Worm (Caenorhabditis elegans) whole organism, L1 larva: ENCODE measurements around the gene nrsn-1.
A peak's percentile ranks its signal among the peaks of the same experiment; 100 is the strongest.

Experiments used
- aha-1 ChIP-seq: fragments of 150-350 bp; optimal IDR thresholded peaks from 2 replicates; lab custom pipeline; 2014; ENCODE audit warnings: missing biosample characterization, missing genetic modification characterization
- dpl-1 ChIP-seq, 3 experiments: fragments of 150-350 bp in 2 of 3; sonication (generic microtip) in 1 of 3; optimal IDR thresholded peaks; 2 replicates each; lab custom pipeline; 2014 to 2017; ENCODE audit warnings: missing biosample characterization in 3 of 3, missing genetic modification characterization in 3 of 3, missing genetic modification reagents in 3 of 3
- efl-1 ChIP-seq, 4 experiments: fragments of 150-350 bp; optimal IDR thresholded peaks in 3 of 4; peaks in 1 of 4; 1 replicate in 1 of 4; 2 replicates in 3 of 4; lab custom pipeline; 2014; ENCODE audit warnings: missing biosample characterization in 2 of 4, missing genetic modification characterization in 2 of 4, missing genetic modification reagents in 2 of 4
- egl-13 ChIP-seq: sonication (generic microtip); optimal IDR thresholded peaks from 2 replicates; lab custom pipeline; 2016; ENCODE audit warnings: missing genotype, missing genetic modification reagents, missing genetic modification characterization, missing compliant biosample characterization
- elt-3 ChIP-seq, 6 experiments: fragments of 150-350 bp in 1 of 6; sonication (generic microtip); optimal IDR thresholded peaks; 2 replicates each; lab custom pipeline; 2017 to 2018; ENCODE audit warnings: missing biosample characterization in 6 of 6, missing genetic modification characterization in 6 of 6, inconsistent platforms in 1 of 6
- fkh-10 ChIP-seq: sonication (generic microtip); optimal IDR thresholded peaks from 2 replicates; lab custom pipeline; 2017; ENCODE audit warnings: missing biosample characterization, missing genetic modification reagents, missing genetic modification characterization
- fkh-4 ChIP-seq: sonication (generic microtip); optimal IDR thresholded peaks from 2 replicates; lab custom pipeline; 2016; ENCODE audit warnings: missing compliant biosample characterization, missing genetic modification characterization, borderline replicate concordance
- fos-1 ChIP-seq: fragments of 150-350 bp; optimal IDR thresholded peaks from 2 replicates; lab custom pipeline; 2014; ENCODE audit warnings: missing biosample characterization, missing genetic modification characterization
- grh-1 ChIP-seq: fragments of 200-800 bp; sonication (Bioruptor generic); IDR thresholded peaks from 2 replicates; pipeline ENCODE4 v1.3.6; 2022; ENCODE audit warnings: missing genetic modification reagents, missing genetic modification characterization, missing compliant biosample characterization
- hlh-4 ChIP-seq: sonication (generic microtip); optimal IDR thresholded peaks from 2 replicates; lab custom pipeline; 2016; ENCODE audit warnings: mild to moderate bottlenecking, missing genetic modification characterization, missing compliant biosample characterization
- hpl-2 ChIP-seq: fragments of 150-350 bp; optimal IDR thresholded peaks from 2 replicates; lab custom pipeline; 2014; ENCODE audit warnings: missing biosample characterization, missing genetic modification reagents, missing genetic modification characterization
- lin-14 ChIP-seq: fragments of 200-800 bp; sonication (Bioruptor generic); optimal IDR thresholded peaks from 2 replicates; lab custom pipeline; 2018; ENCODE audit warnings: mild to moderate bottlenecking, missing genetic modification characterization, moderate library complexity, missing compliant biosample characterization
- lin-15B ChIP-seq: fragments of 150-350 bp; sonication (generic microtip); optimal IDR thresholded peaks from 3 replicates; lab custom pipeline; 2014; ENCODE audit warnings: missing biosample characterization, missing genetic modification characterization
- lin-35 ChIP-seq, 2 experiments: fragments of 150-350 bp; optimal IDR thresholded peaks; 2 replicates each; lab custom pipeline; 2014; ENCODE audit warnings: missing biosample characterization in 2 of 2, missing genetic modification characterization in 2 of 2, missing genetic modification reagents in 2 of 2
- lin-39 ChIP-seq: fragments of 150-350 bp; optimal IDR thresholded peaks from 2 replicates; lab custom pipeline; 2014; ENCODE audit warnings: missing biosample characterization, missing genetic modification reagents, missing genetic modification characterization
- lsy-2 ChIP-seq, 2 experiments: fragments of 150-350 bp; optimal IDR thresholded peaks; 2 replicates each; lab custom pipeline; 2014; ENCODE audit warnings: missing biosample characterization in 2 of 2, missing genetic modification characterization in 2 of 2
- mdl-1 ChIP-seq, 2 experiments: fragments of 150-350 bp; optimal IDR thresholded peaks; 2 replicates each; lab custom pipeline; 2014 to 2017; ENCODE audit warnings: missing biosample characterization in 2 of 2, missing genetic modification characterization in 2 of 2, inconsistent platforms in 1 of 2
- nhr-19 ChIP-seq: fragments of 200-800 bp; sonication (Bioruptor generic); conservative IDR thresholded peaks from 2 replicates; pipeline ENCODE4 v1.3.6; 2022; ENCODE audit warnings: missing genetic modification characterization, missing compliant biosample characterization
- nhr-20 ChIP-seq: sonication (generic microtip); optimal IDR thresholded peaks from 2 replicates; lab custom pipeline; 2016; ENCODE audit warnings: mild to moderate bottlenecking, missing genetic modification characterization, missing compliant biosample characterization
- nhr-28 ChIP-seq: fragments of 150-350 bp; optimal IDR thresholded peaks from 2 replicates; lab custom pipeline; 2014; ENCODE audit warnings: missing biosample characterization, missing genetic modification characterization
- nhr-47 ChIP-seq: sonication (generic microtip); optimal IDR thresholded peaks from 2 replicates; lab custom pipeline; 2016; ENCODE audit warnings: mild to moderate bottlenecking, missing genetic modification characterization, moderate library complexity, missing compliant biosample characterization
- nhr-71 ChIP-seq: sonication (generic microtip); optimal IDR thresholded peaks from 2 replicates; lab custom pipeline; 2016; ENCODE audit warnings: mild to moderate bottlenecking, missing genetic modification characterization, moderate library complexity, missing compliant biosample characterization
- nhr-85 ChIP-seq: sonication (generic microtip); peaks from one replicate; lab custom pipeline; 2016; ENCODE audit warnings: missing genetic modification characterization, inconsistent platforms, missing compliant biosample characterization
- nhr-90 ChIP-seq: sonication (generic microtip); optimal IDR thresholded peaks from 2 replicates; lab custom pipeline; 2016; ENCODE audit warnings: mild to moderate bottlenecking, missing genetic modification characterization, missing compliant biosample characterization; ENCODE audit not compliant: poor library complexity
- pag-3 ChIP-seq: sonication (generic microtip); optimal IDR thresholded peaks from 2 replicates; lab custom pipeline; 2017; ENCODE audit warnings: missing genetic modification characterization, mild to moderate bottlenecking, missing compliant biosample characterization, antibody characterized with exemption, borderline replicate concordance; ENCODE audit not compliant: insufficient read depth
- rnt-1 ChIP-seq: sonication (generic microtip); optimal IDR thresholded peaks from 2 replicates; lab custom pipeline; 2016; ENCODE audit warnings: mild to moderate bottlenecking, missing genetic modification characterization, moderate library complexity, missing compliant biosample characterization
- snu-23 ChIP-seq: sonication (generic microtip); optimal IDR thresholded peaks from 2 replicates; lab custom pipeline; 2016; ENCODE audit warnings: missing genetic modification characterization, missing compliant biosample characterization
- swsn-7 ChIP-seq: sonication (generic microtip); optimal IDR thresholded peaks from 2 replicates; lab custom pipeline; 2016; ENCODE audit warnings: missing genetic modification characterization, missing compliant biosample characterization
- tbx-2 ChIP-seq: sonication (generic microtip); optimal IDR thresholded peaks from 2 replicates; lab custom pipeline; 2016; ENCODE audit warnings: missing genetic modification characterization, missing compliant biosample characterization
- unc-130 ChIP-seq: fragments of 150-350 bp; optimal IDR thresholded peaks from 2 replicates; lab custom pipeline; 2017; ENCODE audit warnings: missing biosample characterization, missing genetic modification characterization, inconsistent platforms
- unc-30 ChIP-seq: sonication (generic microtip); optimal IDR thresholded peaks from 2 replicates; lab custom pipeline; 2017; ENCODE audit warnings: missing biosample characterization, missing genetic modification characterization
- unc-98 ChIP-seq: fragments of 200-800 bp; sonication (Bioruptor generic); IDR thresholded peaks from 2 replicates; pipeline ENCODE4 v1.3.6; 2022; ENCODE audit warnings: missing genetic modification characterization, missing compliant biosample characterization
- vab-15 ChIP-seq: sonication (generic microtip); optimal IDR thresholded peaks from 2 replicates; lab custom pipeline; 2017; ENCODE audit warnings: missing genotype, mild to moderate bottlenecking, missing genetic modification characterization, missing compliant biosample characterization
- ztf-4 ChIP-seq: fragments of 150-350 bp; optimal IDR thresholded peaks from 2 replicates; lab custom pipeline; 2014; ENCODE audit warnings: missing biosample characterization, missing genetic modification characterization

The nrsn-1 gene

DNA sequence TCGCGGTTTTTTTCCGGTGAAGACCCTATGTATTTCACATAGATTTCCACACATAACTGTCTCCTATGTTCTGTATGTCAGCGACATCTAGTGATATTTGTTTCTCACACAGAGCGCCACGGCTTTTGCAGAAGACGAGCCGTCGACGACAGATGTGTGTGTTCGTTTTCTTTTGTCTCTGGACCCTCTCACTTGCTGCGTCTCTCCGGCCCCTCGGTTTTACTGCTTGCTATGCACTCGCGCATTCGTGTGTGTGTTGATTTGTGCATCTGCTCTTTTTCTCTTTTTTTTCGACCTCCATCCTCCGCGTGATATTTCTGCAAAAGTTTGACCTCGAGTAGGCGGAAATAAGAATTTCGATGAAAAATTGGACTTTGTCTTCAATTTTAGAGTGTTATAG lies 27.0 kb downstream of the nrsn-1 start (continued):
- TF ChIP-seq efl-1 (optimal IDR thresholded peaks at IDR 0.05; lab: Kevin White, UChicago) (peak; percentile 7 to 23), efl-1 (GFP tag; optimal IDR thresholded peaks at IDR 0.05 in 1 of 2; lab: Kevin White, UChicago) (peak; percentile 8 to 10), nhr-47 (tag; lab: Kevin White, UChicago) (peak; percentile 30), unc-30 (tag; lab: Kevin White, UChicago) (no peak), nhr-90 (no peak), hpl-2 (GFP tag; lab: Kevin White, UChicago) (no peak), nhr-20 (no peak), dpl-1 (GFP tag; optimal IDR thresholded peaks at IDR 0.05; lab: Kevin White, UChicago) (peak in 1 of 3 experiments; percentile 11), lin-35 (GFP tag; optimal IDR thresholded peaks at IDR 0.05; lab: Kevin White, UChicago) (peak in 1 of 2 experiments; percentile 21)

DNA sequence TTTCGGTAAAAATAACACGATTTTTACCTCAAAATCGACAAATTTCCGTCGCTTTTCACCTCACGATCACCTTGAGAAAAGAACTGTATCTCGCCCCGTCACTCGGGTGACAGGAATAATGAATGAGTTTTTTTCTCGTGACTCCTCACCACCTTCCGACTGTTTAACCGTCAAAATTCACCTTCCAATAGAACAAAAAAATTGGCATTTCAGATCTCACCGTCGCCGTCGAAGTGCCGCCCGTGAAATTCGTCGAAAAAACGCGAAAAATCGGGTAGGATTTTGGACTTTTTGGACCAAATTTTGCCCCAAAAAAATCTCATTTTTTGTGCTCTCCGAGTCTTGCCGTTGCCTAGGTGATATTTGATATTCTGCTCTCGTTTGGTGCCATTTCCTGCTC lies 28.9 kb downstream of the nrsn-1 start, which contains the start of gene unc-132:
Gene unc-132, plus strand, starts transcription at position 208 of the 400 bp plus-strand sequence.
- TF ChIP-seq nhr-85 (tag; lab: Kevin White, UChicago) (peak; percentile 69), egl-13 (tag; lab: Kevin White, UChicago) (no peak), hlh-4 (tag; lab: Kevin White, UChicago) (no peak)

DNA sequence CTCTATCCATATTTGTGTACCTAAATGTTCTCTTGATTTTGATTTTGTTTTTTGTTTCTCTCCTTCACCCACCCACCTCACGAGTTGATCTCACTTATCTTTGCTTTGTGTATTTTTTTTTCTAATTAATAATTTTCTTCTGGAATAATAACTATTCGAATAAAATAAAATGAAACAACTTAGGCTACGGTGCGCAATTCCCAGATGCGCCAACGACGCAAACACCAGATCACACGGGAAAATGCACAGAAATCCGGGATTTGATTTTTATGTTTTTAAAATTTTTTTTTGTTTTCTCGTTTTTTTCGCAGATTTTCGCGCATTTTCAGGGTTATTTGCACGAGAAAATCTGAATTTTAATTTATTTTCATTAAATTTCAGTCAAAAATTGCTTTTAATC lies 29.5 kb downstream of the nrsn-1 start:
- TF ChIP-seq lin-15B (tag; lab: Kevin White, UChicago) (no peak), lsy-2 (tag; optimal IDR thresholded peaks at IDR 0.05; lab: Kevin White, UChicago) (peak in 1 of 2 experiments; percentile 59), nhr-28 (no peak)

DNA sequence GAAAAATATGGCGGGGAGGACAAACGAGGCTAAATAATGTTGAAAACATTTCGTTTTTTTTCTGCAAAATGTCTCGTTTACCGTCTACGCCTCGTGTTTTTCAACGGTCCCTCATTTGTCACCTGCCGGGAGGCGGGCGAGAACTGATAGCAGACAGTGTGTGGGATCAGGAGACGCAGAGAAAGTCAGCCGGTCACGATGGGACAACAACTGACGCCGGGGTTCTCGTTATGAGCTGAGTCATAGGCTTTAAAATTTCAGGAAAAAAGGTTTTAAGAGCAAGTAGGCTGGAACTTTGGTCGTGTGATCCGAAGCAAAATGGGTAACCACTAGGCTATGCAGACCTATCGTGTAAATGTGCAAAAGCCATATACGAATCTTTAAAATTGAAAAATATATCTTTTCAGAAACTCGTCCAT lies 30.0 kb downstream of the nrsn-1 start, which contains the start of gene W08A12.2:
Gene W08A12.2, minus strand, starts transcription at position 103 of the 419 bp plus-strand sequence.
- peak; percentile 39 for TF ChIP-seq nhr-90
- TF ChIP-seq fos-1 (tag; lab: Kevin White, UChicago): peak; percentile 32
- no peak for TF ChIP-seq aha-1 (tag; lab: Kevin White, UChicago)
- TF ChIP-seq unc-30 (tag; lab: Kevin White, UChicago): no peak
- peak; percentile 47 for TF ChIP-seq nhr-47 (tag; lab: Kevin White, UChicago)
- TF ChIP-seq unc-98 (GFP tag; lab: Robert Waterston, UW): peak; percentile 40; the same call in 1 of the 2 replicates
- TF ChIP-seq grh-1 (GFP tag; lab: Robert Waterston, UW): no peak
- peak; percentile 81 for TF ChIP-seq nhr-19 (GFP tag; lab: Robert Waterston, UW)
- TF ChIP-seq lin-14 (GFP tag; lab: Kevin White, UChicago): peak; percentile 87
- peak in 1 of 2 experiments; percentile 76 for TF ChIP-seq mdl-1 (tag; optimal IDR thresholded peaks at IDR 0.05; lab: Kevin White, UChicago)
- peak; percentile 37 for TF ChIP-seq swsn-7 (tag; lab: Kevin White, UChicago)
- no peak for TF ChIP-seq hpl-2 (GFP tag; lab: Kevin White, UChicago)
- TF ChIP-seq unc-130 (tag; lab: Kevin White, UChicago): peak; percentile 46
- TF ChIP-seq tbx-2 (tag; lab: Kevin White, UChicago): peak; percentile 25
- peak; percentile 10 for TF ChIP-seq pag-3 (tag; lab: Kevin White, UChicago)
- peak in 1 of 3 experiments; percentile 14 for TF ChIP-seq dpl-1 (GFP tag; optimal IDR thresholded peaks at IDR 0.05; lab: Kevin White, UChicago)
- peak; percentile 87 for TF ChIP-seq rnt-1 (tag; lab: Kevin White, UChicago)
- TF ChIP-seq fkh-10 (GFP tag; lab: Kevin White, UChicago): no peak
- peak; percentile 77 for TF ChIP-seq nhr-85 (tag; lab: Kevin White, UChicago)
- TF ChIP-seq elt-3 (tag; optimal IDR thresholded peaks at IDR 0.05; lab: Kevin White, UChicago): peak in 1 of 6 experiments; percentile 5
- peak; percentile 34 to 44 for TF ChIP-seq efl-1 (optimal IDR thresholded peaks at IDR 0.05; lab: Kevin White, UChicago)
- peak; percentile 12 to 52 for TF ChIP-seq efl-1 (GFP tag; optimal IDR thresholded peaks at IDR 0.05 in 1 of 2; lab: Kevin White, UChicago)
- TF ChIP-seq ztf-4 (tag; lab: Kevin White, UChicago): peak; percentile 31
- peak; percentile 62 for TF ChIP-seq snu-23 (GFP tag; lab: Kevin White, UChicago)
- peak; percentile 42 for TF ChIP-seq lin-39 (tag; lab: Kevin White, UChicago)
- TF ChIP-seq lin-35 (GFP tag; optimal IDR thresholded peaks at IDR 0.05; lab: Kevin White, UChicago): peak in 1 of 2 experiments; percentile 59
- peak; percentile 69 for TF ChIP-seq nhr-20
- TF ChIP-seq nhr-71: peak; percentile 88
- no peak for TF ChIP-seq vab-15
- no peak for TF ChIP-seq fkh-4
- peak; percentile 45 to 51 for TF ChIP-seq lsy-2 (tag; optimal IDR thresholded peaks at IDR 0.05; lab: Kevin White, UChicago)
